Fruit fly (Drosophila melanogaster): ENCODE results near the gene rols.
A peak's percentile ranks its signal among the peaks of the same experiment; 100 is the strongest.

The rols gene

dm6 chr3L:12040313-12040924, 24.2 kb downstream of the rols start:
- no peak for TF ChIP-seq pan (optimal IDR thresholded peaks at IDR 0.05)
- peak in 1 of 2 experiments; percentile 70 for TF ChIP-seq EcR (GFP tag; optimal IDR thresholded peaks at IDR 0.05)
- no peak for TF ChIP-seq Dll (optimal IDR thresholded peaks at IDR 0.05)

dm6 chr3L:12039084-12039483, 25.6 kb downstream of the rols start:
- TF ChIP-seq EcR (GFP tag; optimal IDR thresholded peaks at IDR 0.05) (no peak), pan (optimal IDR thresholded peaks at IDR 0.05) (no peak), Dll (optimal IDR thresholded peaks at IDR 0.05) (no peak), psq (optimal IDR thresholded peaks at IDR 0.05) (no peak), usp (GFP tag; optimal IDR thresholded peaks at IDR 0.05) (no peak)

dm6 chr3L:12037449-12038163, 27.1 kb downstream of the rols start:
- TF ChIP-seq Dll (optimal IDR thresholded peaks at IDR 0.05) (no peak), psq (optimal IDR thresholded peaks at IDR 0.05) (no peak), CG8478 (optimal IDR thresholded peaks at IDR 0.05) (no peak), pan (optimal IDR thresholded peaks at IDR 0.05) (no peak), EcR (GFP tag; optimal IDR thresholded peaks at IDR 0.05) (no peak)

dm6 chr3L:12036658-12037057, 28.0 kb downstream of the rols start:
- TF ChIP-seq CG8478 (optimal IDR thresholded peaks at IDR 0.05) (no peak), usp (GFP tag; optimal IDR thresholded peaks at IDR 0.05) (no peak), psq (optimal IDR thresholded peaks at IDR 0.05) (no peak), pan (optimal IDR thresholded peaks at IDR 0.05) (no peak), EcR (GFP tag; optimal IDR thresholded peaks at IDR 0.05) (no peak), Dll (optimal IDR thresholded peaks at IDR 0.05) (no peak)

dm6 chr3L:12032257-12032656, 32.4 kb downstream of the rols start, which contains the start of gene CG43993:
TSS of gene CG43993 (plus strand) at chr3L:12032557.
- TF ChIP-seq pan (optimal IDR thresholded peaks at IDR 0.05) = no peak

dm6 chr3L:12030521-12030920, 34.1 kb downstream of the rols start:
- TF ChIP-seq usp (GFP tag; optimal IDR thresholded peaks at IDR 0.05) (no peak), pan (optimal IDR thresholded peaks at IDR 0.05) (peak; percentile 46), Dll (optimal IDR thresholded peaks at IDR 0.05) (no peak), psq (optimal IDR thresholded peaks at IDR 0.05) (no peak), EcR (GFP tag; optimal IDR thresholded peaks at IDR 0.05) (no peak), CG8478 (optimal IDR thresholded peaks at IDR 0.05) (no peak)

- no peak for TF ChIP-seq EcR (GFP tag; optimal IDR thresholded peaks at IDR 0.05)
- no peak for TF ChIP-seq Dll (optimal IDR thresholded peaks at IDR 0.05)
- TF ChIP-seq CG8478 (optimal IDR thresholded peaks at IDR 0.05) = no peak
- no peak for TF ChIP-seq usp (GFP tag; optimal IDR thresholded peaks at IDR 0.05)
These were observed 36.1 kb downstream of the rols start for dm6 chr3L:12028534-12029029.

dm6 chr3L:12027929-12028328, 36.7 kb downstream of the rols start:
- no peak for TF ChIP-seq EcR (GFP tag; optimal IDR thresholded peaks at IDR 0.05)
- TF ChIP-seq CG8478 (optimal IDR thresholded peaks at IDR 0.05) = no peak
- no peak for TF ChIP-seq Dll (optimal IDR thresholded peaks at IDR 0.05)
- no peak for TF ChIP-seq usp (GFP tag; optimal IDR thresholded peaks at IDR 0.05)
- TF ChIP-seq psq (optimal IDR thresholded peaks at IDR 0.05) = no peak
- TF ChIP-seq pan (optimal IDR thresholded peaks at IDR 0.05) = no peak

- TF ChIP-seq usp (GFP tag; optimal IDR thresholded peaks at IDR 0.05) (no peak), psq (optimal IDR thresholded peaks at IDR 0.05) (no peak), Dll (optimal IDR thresholded peaks at IDR 0.05) (no peak), EcR (GFP tag; optimal IDR thresholded peaks at IDR 0.05) (no peak), CG8478 (optimal IDR thresholded peaks at IDR 0.05) (no peak), pan (optimal IDR thresholded peaks at IDR 0.05) (no peak)
These were observed 39.7 kb downstream of the rols start for dm6 chr3L:12024947-12025346.

dm6 chr3L:12023137-12023792, 41.4 kb downstream of the rols start:
- TF ChIP-seq Dll (optimal IDR thresholded peaks at IDR 0.05) (no peak), CG8478 (optimal IDR thresholded peaks at IDR 0.05) (no peak), psq (optimal IDR thresholded peaks at IDR 0.05) (no peak), EcR (GFP tag; optimal IDR thresholded peaks at IDR 0.05) (no peak), pan (optimal IDR thresholded peaks at IDR 0.05) (no peak), usp (GFP tag; optimal IDR thresholded peaks at IDR 0.05) (no peak)

- TF ChIP-seq EcR (GFP tag; optimal IDR thresholded peaks at IDR 0.05) (no peak), psq (optimal IDR thresholded peaks at IDR 0.05) (no peak), Dll (optimal IDR thresholded peaks at IDR 0.05) (no peak), CG8478 (optimal IDR thresholded peaks at IDR 0.05) (no peak), usp (GFP tag; optimal IDR thresholded peaks at IDR 0.05) (no peak), pan (optimal IDR thresholded peaks at IDR 0.05) (no peak)
These were observed 42.8 kb downstream of the rols start for dm6 chr3L:12021903-12022302.

dm6 chr3L:12016186-12016585, 48.5 kb downstream of the rols start:
- TF ChIP-seq EcR (GFP tag; optimal IDR thresholded peaks at IDR 0.05) (no peak), CG8478 (optimal IDR thresholded peaks at IDR 0.05) (no peak), psq (optimal IDR thresholded peaks at IDR 0.05) (no peak), usp (GFP tag; optimal IDR thresholded peaks at IDR 0.05) (no peak), Dll (optimal IDR thresholded peaks at IDR 0.05) (no peak), pan (optimal IDR thresholded peaks at IDR 0.05) (no peak)

All from whole organism.